Worm (Caenorhabditis elegans): ENCODE results near the gene jmjd-3.2.

jmjd-3.2 gene

ce11 chrX:14487832-14488231, 39.8 kb downstream of the jmjd-3.2 start:
- no peak for TF ChIP-seq unc-62 (GFP tag; optimal IDR thresholded peaks at IDR 0.05)

DNA sequence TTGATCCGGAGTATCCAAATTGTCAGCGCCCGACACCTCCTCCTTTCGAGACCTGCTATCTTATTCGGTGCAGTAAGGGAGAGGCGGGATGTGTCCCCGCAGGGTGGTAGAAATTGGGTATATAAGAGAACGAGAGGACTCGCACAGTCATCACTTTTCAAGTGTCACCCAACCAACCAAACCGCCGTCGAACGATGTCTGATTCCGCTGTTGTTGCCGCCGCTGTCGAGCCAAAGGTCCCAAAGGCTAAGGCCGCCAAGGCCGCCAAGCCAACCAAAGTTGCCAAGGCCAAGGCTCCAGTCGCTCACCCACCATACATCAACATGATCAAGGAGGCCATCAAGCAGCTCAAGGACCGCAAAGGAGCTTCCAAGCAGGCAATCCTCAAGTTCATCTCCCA, 41.9 kb downstream of the jmjd-3.2 start, which contains the start of gene his-24:
TSS of gene his-24 (plus strand) at position 150 of the 400 bp plus-strand sequence.
- TF ChIP-seq unc-62 (GFP tag; optimal IDR thresholded peaks at IDR 0.05): no peak

DNA sequence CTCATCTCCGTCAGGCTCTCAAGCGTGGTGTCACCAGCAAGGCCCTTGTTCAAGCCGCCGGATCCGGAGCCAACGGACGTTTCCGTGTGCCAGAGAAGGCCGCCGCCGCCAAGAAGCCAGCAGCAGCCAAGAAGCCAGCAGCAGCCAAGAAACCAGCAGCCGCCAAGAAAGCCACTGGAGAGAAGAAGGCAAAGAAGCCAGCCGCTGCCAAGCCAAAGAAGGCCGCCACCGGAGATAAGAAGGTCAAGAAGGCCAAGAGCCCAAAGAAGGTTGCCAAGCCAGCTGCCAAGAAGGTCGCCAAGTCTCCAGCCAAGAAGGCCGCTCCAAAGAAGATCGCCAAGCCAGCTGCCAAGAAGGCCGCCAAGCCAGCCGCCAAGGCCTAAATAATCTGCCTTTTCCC, 42.5 kb downstream of the jmjd-3.2 start:
- TF ChIP-seq unc-62 (GFP tag; optimal IDR thresholded peaks at IDR 0.05): no peak

DNA sequence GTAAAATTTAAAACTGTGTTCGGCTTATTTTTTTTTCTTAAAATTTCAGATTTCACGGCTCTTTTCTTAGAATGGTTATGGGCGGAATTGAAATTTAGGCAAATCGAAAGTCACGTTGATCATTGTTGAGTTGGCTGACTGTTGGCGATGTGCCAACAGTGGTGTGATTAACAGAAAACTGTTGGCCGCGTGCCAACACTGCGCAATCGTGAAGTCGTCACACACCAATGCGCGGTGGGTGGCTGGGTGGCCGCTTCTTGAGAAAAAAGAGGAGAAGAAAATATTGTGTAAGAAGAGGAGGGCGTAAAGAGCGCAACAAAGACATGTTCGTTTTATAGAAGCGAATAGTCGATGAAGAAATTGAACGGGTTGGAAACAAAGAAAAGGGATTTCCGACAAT, 43.1 kb downstream of the jmjd-3.2 start:
- TF ChIP-seq unc-62 (GFP tag; optimal IDR thresholded peaks at IDR 0.05): no peak

- TF ChIP-seq unc-62 (GFP tag; optimal IDR thresholded peaks at IDR 0.05): no peak
These were observed 44.4 kb downstream of the jmjd-3.2 start for ce11 chrX:14492441-14492840.

DNA sequence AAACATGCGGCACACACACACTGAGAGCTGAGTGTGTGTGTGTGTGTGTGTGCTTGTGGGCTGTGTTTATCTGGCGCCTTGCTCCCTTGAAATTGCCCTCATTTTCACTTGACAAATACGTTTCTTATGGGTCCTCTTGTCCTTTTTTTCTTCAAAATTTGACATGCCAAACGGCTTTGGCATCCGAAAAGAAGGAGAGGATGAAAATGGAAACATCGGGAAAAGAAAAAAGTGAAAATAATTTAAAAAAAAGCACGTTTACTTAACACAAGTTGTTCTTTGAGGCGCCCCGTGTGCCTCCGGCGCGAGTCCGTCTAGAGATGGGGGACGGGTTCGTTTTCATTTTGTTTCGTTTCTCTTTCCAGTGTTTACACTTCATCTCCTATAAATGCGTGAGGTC, 47.1 kb downstream of the jmjd-3.2 start:
- TF ChIP-seq unc-62 (GFP tag; optimal IDR thresholded peaks at IDR 0.05): no peak

ce11 chrX:14495785-14496184, 47.8 kb downstream of the jmjd-3.2 start, which contains the start of gene ztf-14:
Gene ztf-14, plus strand, starts transcription at chrX:14496085.
- no peak for TF ChIP-seq unc-62 (GFP tag; optimal IDR thresholded peaks at IDR 0.05)

- no peak for TF ChIP-seq unc-62 (GFP tag; optimal IDR thresholded peaks at IDR 0.05)
These were observed 48.5 kb downstream of the jmjd-3.2 start for ce11 chrX:14496545-14496944.

DNA sequence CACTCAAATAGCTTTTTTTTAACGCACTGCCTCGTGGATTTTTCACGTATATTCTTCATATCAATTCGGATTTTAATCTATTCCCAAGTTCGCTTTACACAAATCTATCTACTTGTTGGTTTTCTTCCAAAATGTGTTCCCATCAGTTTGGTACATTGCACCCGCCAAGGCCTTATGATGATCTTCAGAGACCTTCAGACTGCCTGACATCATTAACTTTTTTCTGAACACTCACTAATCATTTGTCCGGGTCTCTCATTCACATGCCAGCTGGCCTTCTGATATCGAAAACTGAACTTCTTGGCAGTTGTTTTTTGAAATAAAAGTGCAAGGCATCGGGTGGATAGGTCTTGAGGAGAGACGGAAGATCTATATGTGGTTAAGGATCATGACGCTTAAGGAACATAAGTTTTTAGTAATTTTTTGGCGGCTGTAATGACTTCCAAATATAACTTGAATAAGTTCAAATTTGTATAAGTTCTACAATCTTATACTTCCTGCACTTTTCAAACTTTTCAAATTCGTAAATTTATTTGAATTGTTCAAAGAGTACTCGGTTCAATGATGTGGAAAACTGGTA, 51.9 kb downstream of the jmjd-3.2 start:
- TF ChIP-seq unc-62 (GFP tag; optimal IDR thresholded peaks at IDR 0.05): no peak

DNA sequence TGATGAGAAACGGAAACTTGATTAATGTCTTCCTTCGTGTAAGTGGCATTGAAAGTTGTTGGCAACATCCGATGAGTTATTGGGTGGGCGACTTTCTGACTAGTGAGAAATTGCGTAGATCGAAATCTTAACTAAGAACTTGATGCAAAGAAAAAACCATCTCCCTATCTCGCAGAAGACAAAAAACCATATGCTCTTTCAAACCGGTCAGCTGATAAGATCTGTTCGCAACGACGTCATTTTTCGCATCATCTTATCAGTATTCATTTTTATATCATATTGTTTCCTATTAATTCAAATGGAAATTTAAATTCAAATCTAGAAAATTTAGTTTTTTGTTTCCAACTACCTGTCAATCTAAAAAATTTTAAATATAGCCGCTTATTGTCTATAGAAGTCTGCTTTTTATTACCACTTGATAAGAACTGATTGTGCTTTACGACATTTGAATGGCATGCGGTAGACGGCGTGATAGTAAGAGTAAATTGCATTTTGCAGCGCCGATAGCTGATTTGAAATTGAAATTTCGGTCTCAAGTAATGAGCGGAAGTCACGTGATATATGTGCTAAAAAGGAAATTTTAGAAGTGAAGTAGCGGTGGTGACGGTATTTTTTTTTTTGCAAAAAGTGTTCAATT, 52.5 kb downstream of the jmjd-3.2 start:
- no peak for TF ChIP-seq unc-62 (GFP tag; optimal IDR thresholded peaks at IDR 0.05)

ce11 chrX:14502116-14502587, 54.1 kb downstream of the jmjd-3.2 start:
- TF ChIP-seq unc-62 (GFP tag; optimal IDR thresholded peaks at IDR 0.05): no peak
